Worm (Caenorhabditis elegans) whole organism, dauer: ENCODE results near the gene clec-229.
"Not testable (repeated sequence)": the region's sequence is repeated elsewhere in the genome, so short reads cannot be mapped to it uniquely, and the experiment has no call there.

Experiments
- unc-62 ChIP-seq: sonication (generic microtip); optimal IDR thresholded peaks from 2 replicates; lab custom pipeline; 2017; ENCODE audit warnings: missing biosample characterization, missing genetic modification reagents, missing genetic modification characterization

The clec-229 gene

DNA sequence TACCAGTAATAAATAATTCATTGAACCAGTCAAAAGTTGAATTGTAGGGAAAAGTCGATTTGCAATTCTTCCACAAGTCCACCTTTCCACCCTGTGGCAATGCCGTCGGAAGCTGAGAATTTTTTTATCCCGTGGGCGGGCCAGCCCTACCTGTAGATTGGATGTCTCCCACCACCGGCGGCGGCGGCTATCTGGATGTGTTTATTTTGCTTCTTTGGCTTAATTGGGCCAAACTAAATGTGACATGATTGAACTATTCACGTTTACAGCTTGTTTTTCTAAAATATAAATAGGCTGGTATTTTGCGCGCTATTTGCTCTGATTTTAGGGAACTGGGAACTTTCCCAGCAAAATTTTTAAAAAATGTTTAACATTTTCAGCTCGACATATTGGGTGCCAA lies 3.2 kb upstream of the clec-229 start, which contains the start of gene wrt-8:
Gene wrt-8, minus strand, starts transcription at position 101 of the 400 bp plus-strand sequence.
- TF ChIP-seq unc-62 (GFP tag; lab: Kevin White, UChicago), result no peak

DNA sequence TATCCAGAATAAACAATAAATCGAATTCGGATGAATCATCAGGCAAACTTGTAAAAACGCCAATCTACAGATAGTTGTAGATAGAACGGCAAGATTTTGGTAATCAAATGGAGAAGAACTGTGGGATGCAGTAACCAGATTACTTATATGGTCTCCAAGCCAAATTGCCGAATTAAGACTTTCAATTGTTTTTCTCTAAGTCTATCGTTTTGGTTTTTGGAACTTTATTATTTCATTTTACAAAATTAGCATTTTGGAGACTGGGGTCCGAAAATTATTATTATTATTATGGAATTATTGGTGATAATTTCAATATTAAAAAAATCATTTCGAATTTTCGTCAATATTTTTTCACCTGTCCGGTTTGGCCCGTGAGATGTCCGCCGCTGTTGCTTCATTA lies 1.9 kb downstream of the clec-229 start, which contains the start of gene clec-228:
Gene clec-228, minus strand, starts transcription at position 101 of the 400 bp plus-strand sequence.
- no peak for TF ChIP-seq unc-62 (GFP tag; lab: Kevin White, UChicago)

DNA sequence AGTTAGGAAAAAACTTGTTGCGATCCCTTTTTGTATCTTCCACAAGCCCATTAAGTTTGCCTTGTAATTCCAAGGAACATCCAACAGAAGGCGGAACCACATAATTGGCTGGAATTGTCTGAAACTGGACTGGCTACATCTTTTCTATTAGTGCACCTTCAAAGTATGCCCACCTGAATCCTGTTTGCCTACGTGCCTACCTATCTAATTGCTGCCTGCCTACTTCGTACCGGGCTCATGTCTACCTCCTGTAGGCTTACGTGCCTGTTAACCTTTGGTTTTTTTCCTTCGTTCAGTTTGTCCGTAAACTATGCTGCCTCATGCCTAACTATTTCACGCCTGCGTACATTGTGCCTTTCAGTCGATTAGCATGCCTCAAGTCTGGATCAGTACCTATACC lies 3.9 kb downstream of the clec-229 start, which contains the start of gene wrt-7:
Gene wrt-7, minus strand, starts transcription at position 101 of the 400 bp plus-strand sequence.
- no peak for TF ChIP-seq unc-62 (GFP tag; lab: Kevin White, UChicago)

DNA sequence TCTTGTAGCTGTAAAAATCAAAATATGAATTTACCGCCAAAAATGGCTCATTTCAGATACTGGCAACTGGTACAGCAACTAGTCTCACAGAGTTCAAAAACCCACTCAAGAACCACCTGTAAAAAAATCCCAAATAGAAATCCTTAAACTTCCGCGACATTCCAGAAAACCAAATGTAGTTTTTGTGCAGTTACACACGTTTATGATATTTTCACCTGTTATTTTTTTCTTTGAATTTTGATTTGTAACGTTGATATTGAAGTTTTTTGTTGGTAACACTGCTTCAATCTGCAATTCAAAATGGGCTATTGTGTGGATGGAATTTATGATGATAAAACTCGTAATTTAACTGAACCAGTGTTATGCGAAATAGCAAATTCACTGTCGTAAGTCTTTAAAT lies 8.5 kb downstream of the clec-229 start, which contains the start of gene srw-113:
Gene srw-113, plus strand, starts transcription at position 301 of the 400 bp plus-strand sequence.
- TF ChIP-seq unc-62 (GFP tag; lab: Kevin White, UChicago), result no peak

DNA sequence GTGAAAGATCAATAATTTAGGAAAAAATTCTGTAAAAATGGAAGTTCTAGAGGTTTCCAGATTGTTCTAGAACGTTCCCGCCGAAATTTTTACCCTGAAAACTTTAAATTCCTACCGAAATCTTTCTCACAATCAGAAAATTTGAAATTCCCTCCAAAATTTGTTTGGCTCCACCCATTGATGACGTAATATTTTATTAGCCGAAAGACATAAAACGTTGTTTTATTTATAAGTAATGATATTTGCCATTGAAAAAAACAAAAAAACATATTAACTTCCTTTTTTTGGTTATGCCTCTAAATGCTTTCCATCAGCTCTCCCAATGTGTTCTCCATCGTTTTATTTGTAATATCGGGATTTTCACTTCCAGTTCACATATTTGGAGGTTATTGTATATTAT lies 11.0 kb downstream of the clec-229 start, which contains the start of gene srh-295:
Gene srh-295, plus strand, starts transcription at position 301 of the 400 bp plus-strand sequence.
- TF ChIP-seq unc-62 (GFP tag; lab: Kevin White, UChicago), result no peak

DNA sequence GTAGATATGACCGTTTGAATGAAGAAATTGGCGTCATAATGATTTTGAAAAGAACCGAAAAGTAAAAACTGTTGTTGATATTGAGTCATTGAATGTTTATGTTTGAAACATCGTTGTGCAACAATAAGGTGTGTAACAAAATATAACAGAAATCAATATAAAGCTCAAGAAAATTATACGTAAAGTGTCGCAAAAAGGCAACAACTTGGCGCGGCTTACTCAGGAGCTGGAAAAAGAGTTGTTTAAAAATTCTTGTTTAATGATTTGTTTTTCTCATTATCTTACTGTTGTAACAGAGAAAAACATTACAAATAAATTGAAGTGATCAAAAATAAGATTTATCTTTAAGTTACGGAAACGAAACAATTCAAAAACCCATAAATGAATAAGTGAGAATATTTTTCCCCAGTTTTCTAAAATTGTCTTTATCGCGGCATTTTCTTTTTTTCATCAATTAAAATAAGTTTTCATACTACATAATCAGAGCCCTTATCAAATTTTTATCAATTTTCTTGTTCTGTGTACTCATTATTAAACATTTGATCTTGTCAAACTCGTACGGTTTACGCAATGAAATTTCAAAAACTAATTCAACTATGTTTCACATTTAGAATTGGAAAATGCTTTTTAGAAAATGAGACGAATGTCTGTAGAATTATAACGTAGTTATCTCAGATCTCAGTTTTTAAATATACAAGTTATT lies 13.4 kb downstream of the clec-229 start, which contains the start of gene ZK1037.6:
Gene ZK1037.6, minus strand, starts transcription at position 51 of the 703 bp plus-strand sequence.
- no peak for TF ChIP-seq unc-62 (GFP tag; lab: Kevin White, UChicago)

DNA sequence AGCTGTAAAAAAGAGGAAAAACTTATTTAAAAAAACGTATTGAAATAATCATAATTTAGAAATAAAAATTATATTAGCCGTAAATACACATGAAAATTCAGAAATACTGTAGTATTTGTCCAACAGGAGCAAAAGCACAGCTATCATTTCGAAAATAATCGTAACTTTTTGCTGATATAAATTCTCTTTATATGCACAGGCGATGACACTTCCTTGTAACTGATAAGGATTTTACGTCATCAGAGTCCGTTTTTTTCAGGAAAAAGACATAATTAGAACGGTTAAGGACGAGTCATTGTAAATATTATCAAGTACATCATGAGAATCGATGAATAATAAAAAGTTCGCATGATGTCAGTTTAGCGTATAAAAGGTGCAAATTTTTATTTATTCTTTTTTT lies 17.9 kb downstream of the clec-229 start:
- TF ChIP-seq unc-62 (GFP tag; lab: Kevin White, UChicago), result no peak

DNA sequence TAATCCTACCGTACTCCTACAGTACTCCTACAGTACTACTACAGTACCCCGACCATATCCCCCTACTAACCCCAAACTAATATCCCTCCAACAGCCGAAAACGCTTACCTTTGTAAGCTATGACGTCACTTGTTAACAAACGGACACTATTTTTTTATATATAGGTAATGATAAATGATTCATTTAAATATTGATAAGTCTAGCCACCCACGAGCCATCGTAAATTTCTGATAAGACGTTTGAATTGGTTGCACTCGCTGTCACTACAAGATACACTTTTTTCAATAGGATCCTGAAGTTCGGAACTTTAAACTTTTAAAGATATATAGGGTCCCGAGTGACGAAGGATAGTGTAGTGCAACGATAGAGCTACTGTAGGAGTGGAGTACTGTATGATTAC lies 18.7 kb downstream of the clec-229 start, which contains the start of gene nhr-247:
Gene nhr-247, plus strand, starts transcription at position 330 of the 400 bp plus-strand sequence.
- TF ChIP-seq unc-62 (GFP tag; lab: Kevin White, UChicago), result not testable (repeated sequence)

DNA sequence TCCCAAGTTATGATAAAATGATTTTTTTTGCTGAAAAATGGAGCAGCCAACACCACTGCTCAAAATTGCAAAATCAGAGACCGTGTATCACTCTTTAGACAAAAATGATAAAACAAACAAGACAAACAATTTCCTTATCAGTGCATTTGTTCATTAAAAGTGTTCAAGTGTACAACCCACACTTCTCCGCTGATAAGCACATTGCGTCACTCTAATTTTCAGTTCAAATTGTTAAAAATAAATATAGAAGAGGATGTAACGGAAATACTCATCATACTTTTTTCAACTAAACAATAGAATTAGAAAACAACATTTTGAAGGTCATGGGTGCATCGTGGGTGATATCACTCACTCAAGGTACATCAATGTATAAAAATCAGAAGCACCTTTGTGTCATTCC lies 22.7 kb downstream of the clec-229 start, which contains the start of gene nhr-291:
Gene nhr-291, plus strand, starts transcription at position 324 of the 400 bp plus-strand sequence.
- no peak for TF ChIP-seq unc-62 (GFP tag; lab: Kevin White, UChicago)

DNA sequence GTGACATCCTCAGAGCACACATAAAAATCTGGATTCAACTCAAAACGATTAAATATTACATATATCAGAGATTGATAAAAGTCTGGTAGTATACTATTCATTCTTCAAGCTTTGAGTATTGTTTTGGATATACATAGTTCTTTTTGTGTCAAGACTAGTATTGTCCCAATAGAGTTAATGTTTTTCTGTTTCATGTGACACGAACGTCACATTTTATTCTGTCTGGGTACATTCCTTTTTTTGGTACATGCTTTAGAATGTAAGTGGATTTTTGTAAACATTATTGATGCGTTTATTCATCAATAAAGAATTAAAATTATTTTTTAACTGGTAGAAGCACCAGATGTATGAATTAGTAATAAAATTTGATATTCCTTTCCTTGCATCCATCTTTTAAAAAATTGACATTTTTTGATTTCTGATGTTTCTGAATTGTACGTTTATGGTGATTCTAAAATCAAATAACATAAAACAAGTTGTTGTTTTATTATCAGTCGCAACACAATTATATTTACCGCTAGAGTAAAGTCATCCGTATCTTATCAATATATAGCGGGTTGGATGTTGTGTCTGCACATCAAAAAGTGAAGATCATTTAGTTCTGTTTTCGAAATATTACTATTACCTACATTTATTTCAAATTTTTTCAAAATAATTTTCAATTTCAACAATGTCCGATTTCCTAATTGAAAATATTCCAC lies 25.3 kb downstream of the clec-229 start, which contains the start of the genes srt-22 and nhr-246:
Gene srt-22, minus strand, starts transcription at position 101 of the 701 bp plus-strand sequence.
Gene nhr-246, plus strand, starts transcription at position 651 of the 701 bp plus-strand sequence.
- TF ChIP-seq unc-62 (GFP tag; lab: Kevin White, UChicago), result no peak

DNA sequence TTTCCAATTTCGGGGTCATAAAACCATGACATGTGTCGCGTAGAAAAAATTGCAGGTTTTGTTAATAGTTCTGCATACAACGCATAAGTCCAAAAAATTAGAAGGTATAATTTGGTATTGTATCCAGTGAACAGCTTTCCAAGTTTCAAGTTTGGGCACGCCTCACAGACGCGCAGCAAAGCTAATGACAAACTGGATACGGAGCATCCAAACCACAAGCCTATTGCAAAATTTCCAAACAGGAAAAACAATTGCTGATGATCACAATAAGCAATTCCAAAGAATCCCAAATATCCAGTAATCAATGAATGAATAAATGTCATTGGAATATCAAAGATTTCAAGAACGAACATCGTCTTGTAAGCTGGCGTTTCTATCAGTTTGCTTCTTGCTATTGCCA lies 27.8 kb downstream of the clec-229 start:
- no peak for TF ChIP-seq unc-62 (GFP tag; lab: Kevin White, UChicago)

DNA sequence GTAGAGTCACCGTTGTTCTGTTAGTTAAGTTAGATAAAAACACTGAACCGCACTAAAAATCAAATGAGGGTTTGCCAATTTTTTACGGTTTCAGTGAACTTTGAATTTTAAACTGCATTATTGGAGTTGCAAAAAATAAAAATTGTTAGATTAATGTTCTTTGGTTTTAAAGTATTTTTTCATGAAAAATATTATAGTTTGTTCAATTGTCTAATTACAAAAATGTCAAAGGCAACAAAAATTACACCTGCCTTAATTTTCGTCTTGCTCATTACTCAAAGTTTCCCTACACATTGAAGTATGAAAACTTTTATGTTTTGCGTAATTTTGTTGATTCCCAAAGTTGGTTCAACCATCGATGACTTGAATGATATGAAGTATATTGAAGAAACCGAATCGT lies 30.5 kb downstream of the clec-229 start, which contains the start of gene irld-62:
Gene irld-62, plus strand, starts transcription at position 301 of the 400 bp plus-strand sequence.
- TF ChIP-seq unc-62 (GFP tag; lab: Kevin White, UChicago), result no peak

DNA sequence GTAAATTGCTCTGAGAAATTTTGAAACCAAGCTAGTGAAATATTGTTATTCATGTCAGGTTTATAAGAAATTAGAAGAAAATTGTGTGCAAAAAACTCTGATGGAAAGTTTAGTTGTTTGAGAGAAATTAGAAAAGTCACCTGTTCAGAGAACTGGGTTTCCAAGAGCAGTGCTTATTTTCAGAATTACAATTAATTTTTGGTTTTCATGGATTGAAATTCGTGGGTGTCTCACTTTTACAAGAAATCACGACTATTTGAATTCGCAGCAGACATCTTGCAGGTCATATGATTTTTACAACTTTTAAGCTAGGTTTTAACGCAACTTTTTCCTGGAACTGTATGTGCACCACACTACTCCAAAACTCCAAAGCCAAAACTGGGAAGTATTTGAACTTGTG lies 32.3 kb downstream of the clec-229 start, which contains the start of gene srz-10:
Gene srz-10, minus strand, starts transcription at position 88 of the 400 bp plus-strand sequence.
- TF ChIP-seq unc-62 (GFP tag; lab: Kevin White, UChicago), result no peak

DNA sequence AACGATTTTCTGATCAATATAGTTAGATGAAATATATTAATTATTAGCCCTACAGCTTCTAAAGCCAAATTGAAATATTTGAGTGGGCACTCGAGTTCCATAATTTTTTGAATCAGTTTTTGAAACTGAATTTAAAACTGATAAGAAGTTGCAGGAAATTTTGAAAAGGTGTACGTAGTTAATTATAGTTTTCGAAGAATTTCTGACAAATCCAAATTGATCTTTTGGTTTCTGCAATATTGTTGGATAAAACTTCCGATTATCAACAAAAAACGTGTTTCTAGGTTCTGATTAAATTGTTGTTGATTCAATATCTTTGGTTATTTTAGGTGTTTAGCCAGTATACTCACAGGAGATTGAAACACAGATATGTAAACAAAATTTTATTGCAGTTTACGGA lies 34.6 kb downstream of the clec-229 start, which contains the start of gene T26H8.4:
Gene T26H8.4, minus strand, starts transcription at position 101 of the 400 bp plus-strand sequence.
- TF ChIP-seq unc-62 (GFP tag; lab: Kevin White, UChicago), result no peak

DNA sequence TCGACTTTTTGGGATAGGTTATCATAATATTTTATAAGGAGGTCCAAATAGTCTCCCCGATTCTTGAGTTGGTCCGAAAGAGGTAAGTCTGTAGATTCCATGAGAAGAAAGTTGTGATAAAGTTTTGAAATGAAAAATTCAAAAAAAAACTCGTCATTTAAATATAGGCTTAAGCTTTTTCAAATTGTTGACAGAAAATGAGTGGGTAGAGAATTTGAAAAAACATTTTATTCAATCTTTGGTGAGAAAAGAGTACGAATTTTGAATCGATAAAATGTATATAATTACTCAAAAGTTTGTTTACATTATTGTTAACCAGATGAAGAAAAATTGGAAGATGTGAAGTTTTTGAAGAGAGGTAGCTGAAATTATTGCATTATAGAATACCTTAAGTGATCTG lies 35.8 kb downstream of the clec-229 start, which contains the start of gene T26H8.5:
Gene T26H8.5, minus strand, starts transcription at position 101 of the 400 bp plus-strand sequence.
- TF ChIP-seq unc-62 (GFP tag; lab: Kevin White, UChicago), result no peak
